Worm (Caenorhabditis elegans) whole organism, young adult: Measurements from ENCODE around the gene adt-2.

Experiments used
- B0035.1 ChIP-seq: sonication (generic microtip); optimal IDR thresholded peaks from 2 replicates; lab custom pipeline; 2016; ENCODE audit warnings: missing genetic modification characterization, mild to moderate bottlenecking, missing compliant biosample characterization, missing genotype, missing genetic modification reagents
- B0261.1 ChIP-seq: sonication (generic microtip); optimal IDR thresholded peaks from 2 replicates; lab custom pipeline; 2016; ENCODE audit warnings: mild to moderate bottlenecking, missing genetic modification characterization, moderate library complexity, missing compliant biosample characterization
- Y95B8A.8 ChIP-seq: fragments of 200-800 bp; sonication (Bioruptor generic); IDR thresholded peaks from 2 replicates; pipeline ENCODE4 v1.3.6; 2022; ENCODE audit warnings: missing genetic modification reagents, missing genetic modification characterization, missing compliant biosample characterization
- ccch-3 ChIP-seq: fragments of 200-800 bp; sonication (Bioruptor generic); optimal IDR thresholded peaks from 2 replicates; lab custom pipeline; 2018; ENCODE audit warnings: mild to moderate bottlenecking, missing genetic modification characterization, missing compliant biosample characterization
- dpl-1 ChIP-seq: fragments of 150-350 bp; optimal IDR thresholded peaks from 2 replicates; lab custom pipeline; 2014; ENCODE audit warnings: missing biosample characterization, missing genetic modification reagents, missing genetic modification characterization
- egl-18 ChIP-seq: fragments of 200-800 bp; sonication (Bioruptor generic); IDR thresholded peaks from 2 replicates; pipeline ENCODE4 v1.3.6; 2022; ENCODE audit warnings: missing genetic modification reagents, missing genetic modification characterization, missing compliant biosample characterization
- lsl-1 ChIP-seq: fragments of 200-800 bp; sonication (Bioruptor generic); optimal IDR thresholded peaks from 2 replicates; lab custom pipeline; 2018; ENCODE audit warnings: mild to moderate bottlenecking, missing genetic modification characterization, moderate library complexity, missing compliant biosample characterization
- mxl-1 ChIP-seq: sonication (generic microtip); optimal IDR thresholded peaks from 2 replicates; lab custom pipeline; 2016; ENCODE audit warnings: missing genetic modification characterization, missing compliant biosample characterization
- nfyb-1 ChIP-seq: fragments of 200-800 bp; sonication (Bioruptor generic); IDR thresholded peaks from 2 replicates; pipeline ENCODE4 v1.3.6; 2022; ENCODE audit warnings: missing genetic modification reagents, missing genetic modification characterization, missing compliant biosample characterization
- snpc-4 ChIP-seq, 5 experiments: fragments of 150-350 bp in 1 of 5; sonication (generic microtip) in 4 of 5; optimal IDR thresholded peaks; 2 replicates each; lab custom pipeline; 2014 to 2018; ENCODE audit warnings: missing genetic modification characterization in 5 of 5, missing biosample characterization in 3 of 5, antibody characterized with exemption in 2 of 5, mild to moderate bottlenecking in 2 of 5, missing compliant biosample characterization in 2 of 5, missing genotype in 2 of 5, moderate library complexity in 2 of 5, missing genetic modification reagents in 1 of 5

DNA sequence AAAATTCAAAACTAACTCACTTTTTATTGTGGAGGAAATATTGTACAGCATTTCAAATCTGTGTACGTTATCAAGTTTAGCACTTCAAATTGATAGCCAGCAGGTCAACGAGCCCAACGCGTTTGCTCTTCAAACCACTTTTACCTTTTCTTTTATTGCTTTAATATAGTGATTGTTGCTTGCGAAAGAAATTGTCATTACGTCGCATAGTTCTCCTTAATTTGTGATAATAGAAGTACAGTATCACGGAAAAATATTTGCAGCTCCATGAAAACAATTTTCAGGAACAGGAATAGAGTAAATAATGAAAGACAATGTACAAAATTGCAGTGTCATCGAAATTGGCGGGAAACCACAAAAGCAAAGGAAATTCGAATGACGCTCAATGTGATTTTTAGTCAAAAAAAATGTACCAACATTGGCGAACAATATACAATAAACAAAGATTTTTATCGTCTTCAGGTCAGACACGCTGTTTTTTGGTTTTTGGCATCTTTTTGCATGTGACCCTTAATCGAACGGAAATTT is 27.0 kb upstream of the adt-2 start, which contains the start of the genes PDB1.1 and F08C6.5:
- TF ChIP-seq egl-18, result no peak
- no peak for TF ChIP-seq B0035.1 (tag; lab: Kevin White, UChicago)
- no peak for TF ChIP-seq dpl-1 (GFP tag; lab: Kevin White, UChicago)
- TF ChIP-seq lsl-1 (GFP tag; lab: Kevin White, UChicago), result no peak
- TF ChIP-seq mxl-1 (tag; lab: Kevin White, UChicago), result no peak
- no peak for TF ChIP-seq nfyb-1 (GFP tag; lab: Robert Waterston, UW)
- TF ChIP-seq ccch-3 (GFP tag; lab: Kevin White, UChicago), result no peak
- no peak for TF ChIP-seq Y95B8A.8 (GFP tag; lab: Robert Waterston, UW)
- no peak for TF ChIP-seq snpc-4 (GFP tag; optimal IDR thresholded peaks at IDR 0.05; lab: Kevin White, UChicago)
- no peak for TF ChIP-seq snpc-4 (tag; optimal IDR thresholded peaks at IDR 0.05; lab: Kevin White, UChicago)
- no peak for TF ChIP-seq B0261.1 (tag; lab: Kevin White, UChicago)
